Fruit fly (Drosophila melanogaster) whole organism, embryonic: ENCODE measurements around the gene CG13114.
A peak's percentile ranks its signal among the peaks of the same experiment; 100 is the strongest.

ENCODE experiments used
- Bteb2 ChIP-seq: fragments of 200-800 bp; sonication (Bioruptor generic); optimal IDR thresholded peaks from 2 replicates; lab custom pipeline; 2016; ENCODE audit warnings: missing biosample characterization, missing genetic modification characterization
- CG10209 ChIP-seq: fragments of 200-800 bp; sonication (Bioruptor generic); optimal IDR thresholded peaks from 3 replicates; lab custom pipeline; 2017; ENCODE audit warnings: missing biosample characterization, mild to moderate bottlenecking, missing genetic modification characterization, missing genetic modification reagents
- CG11398 ChIP-seq: fragments of 200-800 bp; sonication (Bioruptor generic); optimal IDR thresholded peaks from 2 replicates; lab custom pipeline; 2016; ENCODE audit warnings: missing biosample characterization, missing genetic modification characterization
- CG12391 ChIP-seq: fragments of 200-800 bp; sonication (Bioruptor generic); optimal IDR thresholded peaks from 3 replicates; lab custom pipeline; 2018; ENCODE audit warnings: missing biosample characterization, mild to moderate bottlenecking, missing genetic modification characterization, moderate library complexity
- CG15011 ChIP-seq: fragments of 200-800 bp; sonication (Bioruptor generic); optimal IDR thresholded peaks from 3 replicates; lab custom pipeline; 2018; ENCODE audit warnings: missing biosample characterization, mild to moderate bottlenecking, missing genetic modification characterization
- CG15073 ChIP-seq: fragments of 200-800 bp; sonication (Bioruptor generic); optimal IDR thresholded peaks from 2 replicates; lab custom pipeline; 2016; ENCODE audit warnings: missing biosample characterization, missing genetic modification characterization
- CG1529 ChIP-seq: fragments of 200-800 bp; sonication (Bioruptor generic); optimal IDR thresholded peaks from 3 replicates; lab custom pipeline; 2018; ENCODE audit warnings: missing biosample characterization, missing genetic modification characterization
- CG17802 ChIP-seq: fragments of 200-800 bp; sonication (Bioruptor generic); optimal IDR thresholded peaks from 2 replicates; lab custom pipeline; 2018; ENCODE audit warnings: missing biosample characterization, mild to moderate bottlenecking, missing genetic modification characterization, moderate library complexity
- CG2875 ChIP-seq: fragments of 200-800 bp; sonication (Bioruptor generic); optimal IDR thresholded peaks from 2 replicates; lab custom pipeline; 2017; ENCODE audit warnings: missing biosample characterization, mild to moderate bottlenecking, missing genetic modification characterization, missing genetic modification reagents
- CG30431 ChIP-seq: fragments of 200-800 bp; sonication (Bioruptor generic); optimal IDR thresholded peaks from 2 replicates; lab custom pipeline; 2017; ENCODE audit warnings: missing biosample characterization, missing genetic modification characterization
- CG3407 ChIP-seq: fragments of 200-800 bp; sonication (Bioruptor generic); optimal IDR thresholded peaks from 2 replicates; lab custom pipeline; 2018; ENCODE audit warnings: missing biosample characterization, mild to moderate bottlenecking, missing genetic modification characterization
- CG4360 ChIP-seq: fragments of 200-800 bp; sonication (Bioruptor generic); IDR thresholded peaks from 2 replicates; pipeline ENCODE4 v1.3.6; 2022; ENCODE audit warnings: missing biosample characterization, missing genetic modification characterization
- CG4424 ChIP-seq: fragments of 200-800 bp; sonication (Bioruptor generic); optimal IDR thresholded peaks from 3 replicates; lab custom pipeline; 2016; ENCODE audit warnings: missing biosample characterization, missing genetic modification characterization
- CG8089 ChIP-seq: fragments of 200-800 bp; sonication (Bioruptor generic); optimal IDR thresholded peaks from 3 replicates; lab custom pipeline; 2016; ENCODE audit warnings: missing biosample characterization, missing genetic modification characterization
- D ChIP-seq, 2 experiments: fragments of 200-800 bp in 1 of 2; fragments of >200 bp in 1 of 2; sonication (Bioruptor generic) in 1 of 2; optimal IDR thresholded peaks; 2 replicates in 1 of 2; 3 replicates in 1 of 2; lab custom pipeline; 2017; ENCODE audit warnings: mild to moderate bottlenecking in 1 of 2, missing biosample characterization in 1 of 2, missing genetic modification characterization in 1 of 2, missing genetic modification reagents in 1 of 2
- Deaf1 ChIP-seq: fragments of 200-800 bp; optimal IDR thresholded peaks from 3 replicates; lab custom pipeline; 2019; ENCODE audit warnings: missing biosample characterization, mild to moderate bottlenecking, missing genetic modification characterization, moderate library complexity
- Fer2 ChIP-seq: fragments of 200-800 bp; sonication (Bioruptor generic); optimal IDR thresholded peaks from 2 replicates; lab custom pipeline; 2018; ENCODE audit warnings: missing biosample characterization, mild to moderate bottlenecking, missing genetic modification characterization, moderate library complexity
- MBD-R2 ChIP-seq: fragments of 200-800 bp; sonication (Bioruptor generic); IDR thresholded peaks from 2 replicates; pipeline ENCODE4 v1.3.6; 2022; ENCODE audit warnings: missing biosample characterization, missing genetic modification characterization
- MTF-1 ChIP-seq: fragments of 200-800 bp; sonication (Bioruptor generic); optimal IDR thresholded peaks from 2 replicates; lab custom pipeline; 2018; ENCODE audit warnings: missing biosample characterization, mild to moderate bottlenecking, missing genetic modification characterization, borderline replicate concordance
- Med ChIP-seq: fragments of 200-800 bp; sonication (Bioruptor generic); peaks from one replicate; lab custom pipeline; 2016; ENCODE audit warnings: missing biosample characterization, missing genetic modification characterization, mild to moderate bottlenecking, inconsistent platforms, moderate library complexity
- Meics ChIP-seq: fragments of 200-800 bp; sonication (Bioruptor generic); optimal IDR thresholded peaks from 2 replicates; lab custom pipeline; 2017; ENCODE audit warnings: missing biosample characterization, mild to moderate bottlenecking, missing genetic modification characterization
- NC2β ChIP-seq: fragments of 200-800 bp; sonication (Bioruptor generic); optimal IDR thresholded peaks from 2 replicates; lab custom pipeline; 2016; ENCODE audit warnings: missing biosample characterization, missing genetic modification characterization
- Sry-β ChIP-seq: fragments of 200-800 bp; sonication (Bioruptor generic); optimal IDR thresholded peaks from 2 replicates; lab custom pipeline; 2018; ENCODE audit warnings: missing biosample characterization, mild to moderate bottlenecking, missing genetic modification characterization, moderate library complexity
- Xbp1 ChIP-seq: fragments of 200-800 bp; sonication (Bioruptor generic); optimal IDR thresholded peaks from 3 replicates; lab custom pipeline; 2016; ENCODE audit warnings: missing biosample characterization, mild to moderate bottlenecking, missing genetic modification characterization
- bab2 ChIP-seq: fragments of 200-800 bp; sonication (Bioruptor generic); optimal IDR thresholded peaks from 2 replicates; lab custom pipeline; 2016; ENCODE audit warnings: missing biosample characterization, missing genetic modification characterization
- bbx ChIP-seq: fragments of 200-800 bp; sonication (Bioruptor generic); IDR thresholded peaks from 2 replicates; pipeline ENCODE4 v1.3.6; 2022; ENCODE audit warnings: missing biosample characterization, missing genetic modification characterization; ENCODE audit not compliant: partially characterized antibody
- br ChIP-seq: fragments of >200 bp; optimal IDR thresholded peaks from 2 replicates; lab custom pipeline; 2017
- bsh ChIP-seq, 2 experiments: fragments of 200-800 bp; sonication (Bioruptor generic); optimal IDR thresholded peaks; 2 replicates each; lab custom pipeline; 2017 to 2018; ENCODE audit warnings: mild to moderate bottlenecking in 2 of 2, missing biosample characterization in 2 of 2, missing genetic modification characterization in 2 of 2, moderate library complexity in 1 of 2
- crol ChIP-seq: fragments of 200-800 bp; sonication (Bioruptor generic); IDR thresholded peaks from 2 replicates; pipeline ENCODE4 v1.3.6; 2022; ENCODE audit warnings: missing biosample characterization, missing genetic modification characterization
- emc ChIP-seq: fragments of 200-800 bp; sonication (Bioruptor generic); optimal IDR thresholded peaks from 2 replicates; lab custom pipeline; 2016; ENCODE audit warnings: missing biosample characterization, missing genetic modification characterization
- ems ChIP-seq: fragments of 200-800 bp; sonication (Bioruptor generic); optimal IDR thresholded peaks from 3 replicates; lab custom pipeline; 2016; ENCODE audit warnings: missing biosample characterization, missing genetic modification characterization
- esg ChIP-seq: fragments of 200-800 bp; sonication (Bioruptor generic); conservative IDR thresholded peaks from 2 replicates; pipeline ENCODE4 v1.3.6; 2022; ENCODE audit warnings: missing biosample characterization, missing genetic modification characterization
- ham ChIP-seq: fragments of 200-800 bp; sonication (Bioruptor generic); IDR thresholded peaks from 2 replicates; pipeline ENCODE4 v1.3.6; 2022; ENCODE audit warnings: missing biosample characterization, missing genetic modification characterization
- ken ChIP-seq: fragments of 200-800 bp; sonication (Bioruptor generic); IDR thresholded peaks from 3 replicates; pipeline ENCODE4 v1.3.6; 2022; ENCODE audit warnings: missing biosample characterization, missing genetic modification characterization
- lmd ChIP-seq: fragments of 200-800 bp; sonication (Bioruptor generic); IDR thresholded peaks from 2 replicates; pipeline ENCODE4 v1.3.6; 2022; ENCODE audit warnings: missing biosample characterization, missing genetic modification characterization
- lov ChIP-seq, 2 experiments: fragments of 200-800 bp in 1 of 2; fragments of >200 bp in 1 of 2; sonication (Bioruptor generic) in 1 of 2; IDR thresholded peaks in 1 of 2; optimal IDR thresholded peaks in 1 of 2; 2 replicates in 1 of 2; 3 replicates in 1 of 2; pipeline versions ENCODE4 v1.3.6 to Lab custom; 2017 to 2022; ENCODE audit warnings: missing biosample characterization in 1 of 2, missing genetic modification characterization in 1 of 2
- nmo ChIP-seq: fragments of 200-800 bp; sonication (Bioruptor generic); optimal IDR thresholded peaks from 2 replicates; lab custom pipeline; 2018; ENCODE audit warnings: missing biosample characterization, mild to moderate bottlenecking, missing genetic modification characterization, moderate library complexity
- pan ChIP-seq, 4 experiments: fragments of >200 bp in 3 of 4; fragments of 200-800 bp in 1 of 4; sonication (Bioruptor generic) in 1 of 4; optimal IDR thresholded peaks in 3 of 4; IDR thresholded peaks in 1 of 4; 2 replicates each; pipeline versions ENCODE4 v1.3.6 to Lab custom; 2017 to 2022; ENCODE audit warnings: missing biosample characterization in 2 of 4, missing genetic modification characterization in 2 of 4, mixed read lengths in 1 of 4
- pum ChIP-seq: fragments of 200-800 bp; sonication (Bioruptor generic); optimal IDR thresholded peaks from 2 replicates; lab custom pipeline; 2016; ENCODE audit warnings: missing biosample characterization, missing genetic modification characterization
- ro ChIP-seq: fragments of 200-800 bp; sonication (Bioruptor generic); IDR thresholded peaks from 2 replicates; pipeline ENCODE4 v1.3.6; 2022; ENCODE audit warnings: missing biosample characterization, missing genetic modification characterization
- sc ChIP-seq, 3 experiments: fragments of >200 bp in 2 of 3; fragments of 200-800 bp in 1 of 3; sonication (Bioruptor generic) in 1 of 3; optimal IDR thresholded peaks; 2 replicates in 2 of 3; 3 replicates in 1 of 3; lab custom pipeline; 2017; ENCODE audit warnings: mild to moderate bottlenecking in 1 of 3, missing biosample characterization in 1 of 3, missing genetic modification characterization in 1 of 3, missing genetic modification reagents in 1 of 3
- sens-2 ChIP-seq: fragments of 200-800 bp; sonication (Bioruptor generic); IDR thresholded peaks from 2 replicates; pipeline ENCODE4 v1.3.6; 2022; ENCODE audit warnings: missing biosample characterization, missing genetic modification characterization
- tna ChIP-seq: fragments of 200-800 bp; sonication (Bioruptor generic); IDR thresholded peaks from 2 replicates; pipeline ENCODE4 v1.3.6; 2022; ENCODE audit warnings: missing biosample characterization, missing genetic modification characterization; ENCODE audit not compliant: partially characterized antibody

CG13114 gene

dm6 chr2L:9568360-9569088, 22.9 kb downstream of the CG13114 start, which contains the start of gene brwl (continued):
- TF ChIP-seq tna (no peak), ken (GFP tag; lab: Robert Waterston, UW) (peak; percentile 96), Fer2 (tag; lab: Kevin White, UChicago) (peak; percentile 94), bsh (GFP tag; optimal IDR thresholded peaks at IDR 0.05; lab: Kevin White, UChicago) (peak; percentile 97 to 99), ems (GFP tag; lab: Kevin White, UChicago) (peak; percentile 98), CG4424 (peak; percentile 99), CG15073 (GFP tag; lab: Kevin White, UChicago) (peak; percentile 88), Xbp1 (peak; percentile 99), CG11398 (peak; percentile 98), CG10209 (GFP tag; lab: Kevin White, UChicago) (peak; percentile 99), esg (peak; percentile 98), Deaf1 (tag; lab: Kevin White, UChicago) (peak; percentile 92), MTF-1 (GFP tag; lab: Kevin White, UChicago) (peak; percentile 90), sens-2 (GFP tag; lab: Robert Waterston, UW) (peak; percentile 95), pan (optimal IDR thresholded peaks at IDR 0.05; lab: Kevin White, UChicago) (no peak), pan (GFP tag; optimal IDR thresholded peaks at IDR 0.05 in 1 of 2, IDR thresholded peaks at IDR 0.05 in 1 of 2) (peak in 1 of 2 experiments; percentile 98), CG2875 (GFP tag; lab: Kevin White, UChicago) (peak; percentile 99), br (no peak), CG3407 (GFP tag; lab: Kevin White, UChicago) (peak; percentile 97), crol (peak; percentile 81), lov (optimal IDR thresholded peaks at IDR 0.05; lab: Kevin White, UChicago) (no peak), lov (GFP tag; IDR thresholded peaks at IDR 0.05; lab: Robert Waterston, UW) (peak; percentile 95), CG15011 (GFP tag; lab: Kevin White, UChicago) (peak; percentile 98), MBD-R2 (GFP tag; lab: Robert Waterston, UW) (peak; percentile 97), Bteb2 (peak; percentile 98), CG4360 (peak; percentile 92)
- TF ChIP-seq, all 482 proteins: peak for 451

dm6 chr2L:9569131-9569530, 23.5 kb downstream of the CG13114 start:
- TF ChIP-seq CG4360 = peak; percentile 92
- TF ChIP-seq Sry-β (GFP tag; lab: Kevin White, UChicago) = no peak

- TF ChIP-seq ems (GFP tag; lab: Kevin White, UChicago) = peak; percentile 89
- peak; percentile 93 for TF ChIP-seq lmd
- peak; percentile 56 for TF ChIP-seq pum (GFP tag; lab: Kevin White, UChicago)
- TF ChIP-seq D (optimal IDR thresholded peaks at IDR 0.05; lab: Kevin White, UChicago) = no peak
- TF ChIP-seq D (GFP tag; optimal IDR thresholded peaks at IDR 0.05; lab: Kevin White, UChicago) = peak; percentile 96
- peak; percentile 41; the same call in 1 of the 2 replicates for TF ChIP-seq bbx (GFP tag; lab: Robert Waterston, UW)
- peak; percentile 98 for TF ChIP-seq Meics
- peak; percentile 10 for TF ChIP-seq CG4360
- TF ChIP-seq CG1529 (GFP tag; lab: Kevin White, UChicago) = peak; percentile 91
- TF ChIP-seq sc (optimal IDR thresholded peaks at IDR 0.05; lab: Kevin White, UChicago) = no peak
- TF ChIP-seq sc (GFP tag; optimal IDR thresholded peaks at IDR 0.05; lab: Kevin White, UChicago) = peak; percentile 95
- peak; percentile 97 for TF ChIP-seq CG12391 (tag; lab: Kevin White, UChicago)
- TF ChIP-seq emc (GFP tag; lab: Kevin White, UChicago) = peak; percentile 32
- TF ChIP-seq CG17802 (tag; lab: Kevin White, UChicago) = peak; percentile 62
- TF ChIP-seq CG30431 (GFP tag; lab: Kevin White, UChicago) = peak; percentile 91
- TF ChIP-seq CG8089 (GFP tag; lab: Kevin White, UChicago) = peak; percentile 74
- TF ChIP-seq bab2 (GFP tag; lab: Kevin White, UChicago) = peak; percentile 69
- TF ChIP-seq Med (GFP tag; lab: Kevin White, UChicago) = peak; percentile 96
- TF ChIP-seq ham (GFP tag; lab: Robert Waterston, UW) = 0 out of 2 replicates have a peak, but pooled peaks have one; percentile 7
- TF ChIP-seq NC2β (GFP tag; lab: Kevin White, UChicago) = peak; percentile 52
- TF ChIP-seq ro (GFP tag; lab: Robert Waterston, UW) = peak; percentile 72; the same call in 1 of the 2 replicates
- TF ChIP-seq nmo (GFP tag; lab: Kevin White, UChicago) = peak; percentile 98
Measured at dm6 chr2L:9569588-9570434, 24.2 kb downstream of the CG13114 start.
